Worm (Caenorhabditis elegans) whole organism, L4/young adult: Measurements from ENCODE around the gene F16B12.4.

Experiments
- W03F9.2 ChIP-seq: fragments of 150-350 bp; optimal IDR thresholded peaks from 2 replicates; lab custom pipeline; 2014; ENCODE audit warnings: missing biosample characterization, missing genetic modification characterization
- dao-5 ChIP-seq: sonication (generic microtip); optimal IDR thresholded peaks from 2 replicates; lab custom pipeline; 2016; ENCODE audit warnings: missing genotype, missing genetic modification characterization, moderate library complexity, missing compliant biosample characterization
- him-1 ChIP-seq: sonication (generic microtip); optimal IDR thresholded peaks from 2 replicates; lab custom pipeline; 2016; ENCODE audit warnings: missing genotype, missing genetic modification reagents, missing genetic modification characterization, missing compliant biosample characterization

The F16B12.4 gene

ce11 chrX:14115480-14116161 is 17.2 kb upstream of the F16B12.4 start, which contains the start of gene F28H6.7:
TSS of gene F28H6.7 (plus strand) at chrX:14116111.
- TF ChIP-seq W03F9.2 (tag; lab: Kevin White, UChicago), result no peak
- TF ChIP-seq him-1 (tag; lab: Kevin White, UChicago), result no peak
- peak; percentile 17 for TF ChIP-seq dao-5 (tag; lab: Kevin White, UChicago)

DNA sequence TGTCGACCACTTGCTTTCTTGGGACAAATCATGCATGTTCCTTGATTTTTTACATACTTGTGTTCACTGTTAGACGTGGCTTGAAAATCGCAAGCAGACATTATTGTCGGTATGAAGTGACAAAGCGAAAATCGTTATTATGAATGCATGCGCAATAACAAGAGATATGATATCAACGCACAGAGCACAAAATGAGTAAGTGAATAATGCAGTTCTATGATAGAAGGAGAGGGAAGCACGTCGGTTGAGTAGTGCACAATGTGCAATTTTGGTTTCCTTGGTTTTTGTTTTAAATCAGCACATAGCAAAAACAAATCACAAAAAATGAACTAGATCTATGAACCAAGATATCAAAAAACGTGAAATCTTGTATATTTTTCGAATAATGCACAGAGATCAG is 14.9 kb upstream of the F16B12.4 start, which contains the start of gene nhr-281:
Gene nhr-281 (minus strand): TSS at position 101 of the 400 bp plus-strand sequence.
- TF ChIP-seq him-1 (tag; lab: Kevin White, UChicago), result no peak
- no peak for TF ChIP-seq W03F9.2 (tag; lab: Kevin White, UChicago)
- no peak for TF ChIP-seq dao-5 (tag; lab: Kevin White, UChicago)

DNA sequence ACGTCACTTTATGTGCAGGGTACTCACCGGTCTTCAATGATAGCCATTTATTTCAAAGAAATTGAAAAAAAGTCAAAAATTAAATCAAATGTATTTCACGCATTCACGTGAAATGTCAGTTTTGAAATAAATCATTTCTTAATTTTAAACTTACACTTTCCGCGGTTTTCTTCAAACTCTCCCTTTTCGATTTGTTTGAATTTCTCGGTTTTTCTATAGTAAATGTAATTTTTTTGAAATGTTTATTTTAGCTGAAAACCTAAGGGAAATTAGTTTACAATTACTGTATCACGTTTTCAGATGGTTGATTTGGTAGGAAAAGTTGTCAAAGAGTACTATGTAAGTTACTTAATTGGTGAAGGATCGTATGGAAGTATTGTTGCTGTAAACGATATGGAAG is 9.8 kb upstream of the F16B12.4 start, which contains the start of gene F16B12.7:
Gene F16B12.7 (plus strand): TSS at position 301 of the 400 bp plus-strand sequence.
- TF ChIP-seq dao-5 (tag; lab: Kevin White, UChicago) (no peak), W03F9.2 (tag; lab: Kevin White, UChicago) (no peak), him-1 (tag; lab: Kevin White, UChicago) (no peak)

ce11 chrX:14102474-14102873 is 4.0 kb upstream of the F16B12.4 start:
- no peak for TF ChIP-seq him-1 (tag; lab: Kevin White, UChicago)
- TF ChIP-seq dao-5 (tag; lab: Kevin White, UChicago), result no peak
- TF ChIP-seq W03F9.2 (tag; lab: Kevin White, UChicago), result no peak

ce11 chrX:14101986-14102385 is 3.5 kb upstream of the F16B12.4 start, which contains the start of gene F16B12.6:
TSS of gene F16B12.6 (plus strand) at chrX:14102316.
- TF ChIP-seq W03F9.2 (tag; lab: Kevin White, UChicago) (no peak), dao-5 (tag; lab: Kevin White, UChicago) (no peak), him-1 (tag; lab: Kevin White, UChicago) (peak; percentile 32)

DNA sequence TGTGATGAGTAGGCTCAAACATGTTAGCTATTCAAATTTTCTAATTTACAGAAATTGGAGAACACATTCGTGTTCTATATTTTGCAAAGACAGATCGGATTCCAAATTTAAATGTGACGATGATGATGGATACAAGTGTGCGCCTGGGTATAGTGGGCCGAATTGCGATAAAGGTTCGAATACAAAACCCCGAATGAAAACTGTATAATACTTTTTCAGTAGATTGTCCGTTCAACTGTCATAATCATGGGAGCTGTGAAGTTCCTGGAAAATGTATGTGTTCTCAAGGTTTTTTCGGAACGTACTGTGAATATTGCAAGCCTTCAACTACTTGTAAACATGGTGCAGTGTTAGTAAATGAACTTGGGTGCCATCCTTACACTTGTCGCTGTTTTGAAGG is 7.5 kb downstream of the F16B12.4 start:
- TF ChIP-seq him-1 (tag; lab: Kevin White, UChicago) (no peak), W03F9.2 (tag; lab: Kevin White, UChicago) (no peak), dao-5 (tag; lab: Kevin White, UChicago) (no peak)

ce11 chrX:14090089-14090488 is 8.4 kb downstream of the F16B12.4 start, which contains the start of gene dsl-4:
TSS of gene dsl-4 (plus strand) at chrX:14090389.
- no peak for TF ChIP-seq dao-5 (tag; lab: Kevin White, UChicago)
- TF ChIP-seq W03F9.2 (tag; lab: Kevin White, UChicago), result no peak
- TF ChIP-seq him-1 (tag; lab: Kevin White, UChicago), result no peak

DNA sequence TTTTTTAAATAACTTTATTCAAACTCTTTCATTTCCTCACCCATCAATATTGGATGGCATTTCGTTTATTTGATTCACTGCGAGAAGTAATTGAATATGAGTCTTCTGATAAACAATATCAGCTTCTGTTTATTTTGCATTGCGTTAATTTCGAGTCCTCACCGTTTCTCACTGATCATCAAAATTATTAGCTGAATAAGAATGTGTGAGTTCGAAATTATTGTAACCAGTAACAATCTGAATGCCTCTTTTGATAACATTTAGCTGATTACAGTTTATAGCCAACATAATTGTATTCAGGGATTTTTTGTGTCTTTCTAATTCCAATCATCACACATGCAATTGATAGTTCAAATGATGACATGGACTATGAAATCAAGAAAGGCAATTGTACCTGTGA is 13.3 kb downstream of the F16B12.4 start, which contains the start of gene F16B12.1:
Gene F16B12.1 (plus strand): TSS at position 301 of the 400 bp plus-strand sequence.
- TF ChIP-seq him-1 (tag; lab: Kevin White, UChicago) (no peak), W03F9.2 (tag; lab: Kevin White, UChicago) (no peak), dao-5 (tag; lab: Kevin White, UChicago) (no peak)

DNA sequence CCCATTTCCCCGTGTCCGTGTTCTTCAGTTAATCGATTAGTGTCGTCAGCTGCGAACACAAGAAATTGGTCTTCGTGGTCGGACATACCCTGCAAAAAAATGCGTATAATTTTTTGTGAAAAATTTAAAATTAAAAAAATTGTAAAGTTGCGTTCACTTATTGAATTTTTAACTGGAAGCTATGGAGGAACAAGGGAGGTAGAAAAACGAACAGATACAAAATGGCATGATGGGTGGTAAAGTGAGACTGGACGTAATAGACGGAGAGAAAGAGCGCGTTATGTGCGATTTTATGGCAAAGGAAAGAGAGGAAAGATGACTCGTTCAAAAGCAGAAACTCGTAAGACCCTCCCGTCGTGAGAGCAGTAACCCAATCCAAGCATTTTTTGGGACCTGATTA is 14.2 kb downstream of the F16B12.4 start, which contains the start of gene C33G3.6:
Gene C33G3.6 (minus strand): TSS at position 101 of the 400 bp plus-strand sequence.
- TF ChIP-seq W03F9.2 (tag; lab: Kevin White, UChicago) (no peak), dao-5 (tag; lab: Kevin White, UChicago) (no peak), him-1 (tag; lab: Kevin White, UChicago) (no peak)

DNA sequence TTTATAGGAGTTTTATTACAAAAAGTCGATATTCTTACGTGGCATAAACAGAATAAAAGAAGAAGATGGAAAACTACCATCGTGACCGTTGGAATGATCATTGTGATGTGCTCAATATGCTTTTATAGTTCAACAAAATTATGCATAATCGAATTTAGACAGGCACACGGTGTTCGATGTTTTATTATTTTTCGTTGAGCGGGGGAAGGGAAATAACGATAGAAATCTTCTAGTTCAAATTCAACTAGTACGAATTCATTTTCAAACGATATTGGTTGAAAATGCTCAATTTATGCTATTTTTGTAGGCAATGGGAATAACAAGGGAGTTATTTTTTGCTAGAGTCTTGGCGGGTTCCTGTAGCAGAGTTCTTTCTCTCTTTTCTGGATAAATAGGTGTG is 19.9 kb downstream of the F16B12.4 start, which contains the start of gene C33G3.5:
Gene C33G3.5 (minus strand): TSS at position 101 of the 400 bp plus-strand sequence.
- no peak for TF ChIP-seq dao-5 (tag; lab: Kevin White, UChicago)
- no peak for TF ChIP-seq him-1 (tag; lab: Kevin White, UChicago)
- TF ChIP-seq W03F9.2 (tag; lab: Kevin White, UChicago), result no peak

- TF ChIP-seq W03F9.2 (tag; lab: Kevin White, UChicago) (peak; percentile 18), him-1 (tag; lab: Kevin White, UChicago) (no peak), dao-5 (tag; lab: Kevin White, UChicago) (no peak)
Measured at ce11 chrX:14070950-14071349, 27.5 kb downstream of the F16B12.4 start, which contains the start of gene C33G3.4. TSS of gene C33G3.4 (plus strand) at chrX:14071162.

DNA sequence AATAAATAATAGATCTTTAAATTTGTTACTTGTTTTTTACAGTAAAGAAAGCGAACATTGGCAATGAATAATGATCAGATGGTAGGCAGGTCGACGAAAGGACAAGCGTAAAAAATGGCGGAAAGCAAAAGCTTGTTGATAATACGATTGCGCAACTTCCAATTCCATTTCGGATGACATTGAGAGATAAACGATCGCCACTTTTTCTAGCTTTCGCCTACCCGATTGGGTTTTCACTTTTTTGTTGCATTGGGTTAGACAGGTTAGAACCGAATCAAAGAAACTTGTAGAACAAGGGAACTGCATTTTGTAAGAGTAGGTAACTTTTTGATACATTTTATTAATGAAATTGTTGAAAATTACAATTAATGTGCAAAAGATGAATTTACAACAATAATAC is 28.9 kb downstream of the F16B12.4 start:
- TF ChIP-seq W03F9.2 (tag; lab: Kevin White, UChicago) (no peak), dao-5 (tag; lab: Kevin White, UChicago) (no peak), him-1 (tag; lab: Kevin White, UChicago) (no peak)

ce11 chrX:14067641-14068040 is 30.8 kb downstream of the F16B12.4 start, which contains the start of gene lgc-21:
TSS of gene lgc-21 (minus strand) at chrX:14067984.
- no peak for TF ChIP-seq dao-5 (tag; lab: Kevin White, UChicago)
- TF ChIP-seq him-1 (tag; lab: Kevin White, UChicago), result no peak
- TF ChIP-seq W03F9.2 (tag; lab: Kevin White, UChicago), result no peak
